Worm (Caenorhabditis elegans) whole organism, L1 larva: ENCODE measurements around the gene F11D11.6.

Experiments
- C16A3.4 ChIP-seq: fragments of 150-350 bp; optimal IDR thresholded peaks from 2 replicates; lab custom pipeline; 2014; ENCODE audit warnings: missing biosample characterization, missing genetic modification characterization
- F16B12.6 ChIP-seq: fragments of 150-350 bp; optimal IDR thresholded peaks from 2 replicates; lab custom pipeline; 2014; ENCODE audit warnings: missing biosample characterization, missing genetic modification characterization
- Y116A8C.19 ChIP-seq: sonication (generic microtip); optimal IDR thresholded peaks from 2 replicates; lab custom pipeline; 2016; ENCODE audit warnings: missing compliant biosample characterization, missing genetic modification characterization, borderline replicate concordance
- aly-2 ChIP-seq: fragments of 150-350 bp; optimal IDR thresholded peaks from 2 replicates; lab custom pipeline; 2014; ENCODE audit warnings: missing biosample characterization, missing genetic modification characterization
- blmp-1 ChIP-seq: fragments of 150-350 bp; optimal IDR thresholded peaks from 2 replicates; lab custom pipeline; 2014; ENCODE audit warnings: missing biosample characterization, missing genetic modification characterization
- ceh-63 ChIP-seq: fragments of 200-800 bp; sonication (Bioruptor generic); optimal IDR thresholded peaks from 2 replicates; lab custom pipeline; 2018; ENCODE audit warnings: mild to moderate bottlenecking, missing genetic modification characterization, missing compliant biosample characterization
- ceh-82 ChIP-seq, 3 experiments: fragments of 150-350 bp in 1 of 3; sonication (generic microtip) in 2 of 3; optimal IDR thresholded peaks; 2 replicates each; lab custom pipeline; 2014 to 2017; ENCODE audit warnings: missing biosample characterization in 3 of 3, missing genetic modification characterization in 3 of 3
- ceh-90 ChIP-seq: sonication (generic microtip); optimal IDR thresholded peaks from 2 replicates; lab custom pipeline; 2016; ENCODE audit warnings: missing genetic modification characterization, missing compliant biosample characterization
- dsc-1 ChIP-seq: sonication (generic microtip); optimal IDR thresholded peaks from 2 replicates; lab custom pipeline; 2016; ENCODE audit warnings: mild to moderate bottlenecking, missing genetic modification characterization, missing compliant biosample characterization
- efl-1 ChIP-seq, 4 experiments: fragments of 150-350 bp; optimal IDR thresholded peaks in 3 of 4; peaks in 1 of 4; 1 replicate in 1 of 4; 2 replicates in 3 of 4; lab custom pipeline; 2014; ENCODE audit warnings: missing biosample characterization in 2 of 4, missing genetic modification characterization in 2 of 4, missing genetic modification reagents in 2 of 4
- efl-3 ChIP-seq: fragments of 200-800 bp; sonication (Bioruptor generic); optimal IDR thresholded peaks from 2 replicates; lab custom pipeline; 2018; ENCODE audit warnings: mild to moderate bottlenecking, missing genetic modification characterization, missing compliant biosample characterization
- ets-5 ChIP-seq: fragments of 200-800 bp; sonication (Bioruptor generic); IDR thresholded peaks from 2 replicates; pipeline ENCODE4 v1.3.6; 2022; ENCODE audit warnings: missing genetic modification characterization, missing compliant biosample characterization
- fkh-10 ChIP-seq: sonication (generic microtip); optimal IDR thresholded peaks from 2 replicates; lab custom pipeline; 2017; ENCODE audit warnings: missing biosample characterization, missing genetic modification reagents, missing genetic modification characterization
- fkh-4 ChIP-seq: sonication (generic microtip); optimal IDR thresholded peaks from 2 replicates; lab custom pipeline; 2016; ENCODE audit warnings: missing compliant biosample characterization, missing genetic modification characterization, borderline replicate concordance
- fkh-8 ChIP-seq: sonication (generic microtip); optimal IDR thresholded peaks from 2 replicates; lab custom pipeline; 2016; ENCODE audit warnings: mild to moderate bottlenecking, missing genetic modification characterization, missing compliant biosample characterization
- hlh-17 ChIP-seq: fragments of 200-800 bp; sonication (Bioruptor generic); optimal IDR thresholded peaks from 2 replicates; lab custom pipeline; 2018; ENCODE audit warnings: missing genetic modification characterization, mild to moderate bottlenecking, missing compliant biosample characterization, moderate library complexity, borderline replicate concordance
- hpl-2 ChIP-seq: fragments of 150-350 bp; optimal IDR thresholded peaks from 2 replicates; lab custom pipeline; 2014; ENCODE audit warnings: missing biosample characterization, missing genetic modification reagents, missing genetic modification characterization
- irx-1 ChIP-seq: sonication (generic microtip); optimal IDR thresholded peaks from 2 replicates; lab custom pipeline; 2016; ENCODE audit warnings: missing genetic modification characterization, missing compliant biosample characterization
- isw-1 ChIP-seq: fragments of 200-800 bp; sonication (Bioruptor generic); IDR thresholded peaks from 2 replicates; pipeline ENCODE4 v1.3.6; 2022; ENCODE audit warnings: missing genetic modification characterization, missing compliant biosample characterization
- jun-1 ChIP-seq: fragments of 150-350 bp; optimal IDR thresholded peaks from 2 replicates; lab custom pipeline; 2014; ENCODE audit warnings: missing biosample characterization, missing genetic modification reagents, missing genetic modification characterization
- lin-14 ChIP-seq: fragments of 200-800 bp; sonication (Bioruptor generic); optimal IDR thresholded peaks from 2 replicates; lab custom pipeline; 2018; ENCODE audit warnings: mild to moderate bottlenecking, missing genetic modification characterization, moderate library complexity, missing compliant biosample characterization
- lin-35 ChIP-seq, 2 experiments: fragments of 150-350 bp; optimal IDR thresholded peaks; 2 replicates each; lab custom pipeline; 2014; ENCODE audit warnings: missing biosample characterization in 2 of 2, missing genetic modification characterization in 2 of 2, missing genetic modification reagents in 2 of 2
- lin-39 ChIP-seq: fragments of 150-350 bp; optimal IDR thresholded peaks from 2 replicates; lab custom pipeline; 2014; ENCODE audit warnings: missing biosample characterization, missing genetic modification reagents, missing genetic modification characterization
- lir-3 ChIP-seq: sonication (generic microtip); optimal IDR thresholded peaks from 2 replicates; lab custom pipeline; 2016; ENCODE audit warnings: mild to moderate bottlenecking, missing genetic modification characterization, moderate library complexity, missing compliant biosample characterization; ENCODE audit not compliant: poor library complexity
- lsy-2 ChIP-seq, 2 experiments: fragments of 150-350 bp; optimal IDR thresholded peaks; 2 replicates each; lab custom pipeline; 2014; ENCODE audit warnings: missing biosample characterization in 2 of 2, missing genetic modification characterization in 2 of 2
- mab-9 ChIP-seq: fragments of 200-800 bp; sonication (Bioruptor generic); IDR thresholded peaks from 2 replicates; pipeline ENCODE4 v1.3.6; 2022; ENCODE audit warnings: missing genetic modification reagents, missing genetic modification characterization, missing compliant biosample characterization
- mdl-1 ChIP-seq, 2 experiments: fragments of 150-350 bp; optimal IDR thresholded peaks; 2 replicates each; lab custom pipeline; 2014 to 2017; ENCODE audit warnings: missing biosample characterization in 2 of 2, missing genetic modification characterization in 2 of 2, inconsistent platforms in 1 of 2
- mep-1 ChIP-seq: fragments of 150-350 bp; optimal IDR thresholded peaks from 2 replicates; lab custom pipeline; 2014; ENCODE audit warnings: missing biosample characterization, missing genetic modification characterization
- nhr-11 ChIP-seq: fragments of 150-350 bp; optimal IDR thresholded peaks from 2 replicates; lab custom pipeline; 2014; ENCODE audit warnings: missing biosample characterization, missing genetic modification characterization
- nhr-12 ChIP-seq: sonication (generic microtip); optimal IDR thresholded peaks from 2 replicates; lab custom pipeline; 2017; ENCODE audit warnings: missing biosample characterization, missing genetic modification characterization
- nhr-19 ChIP-seq: fragments of 200-800 bp; sonication (Bioruptor generic); conservative IDR thresholded peaks from 2 replicates; pipeline ENCODE4 v1.3.6; 2022; ENCODE audit warnings: missing genetic modification characterization, missing compliant biosample characterization
- nhr-28 ChIP-seq: fragments of 150-350 bp; optimal IDR thresholded peaks from 2 replicates; lab custom pipeline; 2014; ENCODE audit warnings: missing biosample characterization, missing genetic modification characterization
- nhr-47 ChIP-seq: sonication (generic microtip); optimal IDR thresholded peaks from 2 replicates; lab custom pipeline; 2016; ENCODE audit warnings: mild to moderate bottlenecking, missing genetic modification characterization, moderate library complexity, missing compliant biosample characterization
- nhr-71 ChIP-seq: sonication (generic microtip); optimal IDR thresholded peaks from 2 replicates; lab custom pipeline; 2016; ENCODE audit warnings: mild to moderate bottlenecking, missing genetic modification characterization, moderate library complexity, missing compliant biosample characterization
- nhr-76 ChIP-seq: sonication (generic microtip); optimal IDR thresholded peaks from 2 replicates; lab custom pipeline; 2017; ENCODE audit warnings: missing biosample characterization, missing genetic modification characterization
- nhr-77 ChIP-seq: fragments of 150-350 bp; optimal IDR thresholded peaks from 2 replicates; lab custom pipeline; 2014; ENCODE audit warnings: missing biosample characterization, missing genetic modification characterization
- nhr-84 ChIP-seq: sonication (generic microtip); optimal IDR thresholded peaks from 2 replicates; lab custom pipeline; 2017; ENCODE audit warnings: missing biosample characterization, missing genetic modification characterization
- pax-3 ChIP-seq: fragments of 200-800 bp; sonication (Bioruptor generic); optimal IDR thresholded peaks from 2 replicates; lab custom pipeline; 2018; ENCODE audit warnings: mild to moderate bottlenecking, missing genetic modification characterization, moderate library complexity, missing compliant biosample characterization
- pqm-1 ChIP-seq: sonication (generic microtip); optimal IDR thresholded peaks from 3 replicates; lab custom pipeline; 2017; ENCODE audit warnings: missing biosample characterization, missing genetic modification characterization
- rnt-1 ChIP-seq: sonication (generic microtip); optimal IDR thresholded peaks from 2 replicates; lab custom pipeline; 2016; ENCODE audit warnings: mild to moderate bottlenecking, missing genetic modification characterization, moderate library complexity, missing compliant biosample characterization
- skn-1 ChIP-seq: fragments of 150-350 bp; optimal IDR thresholded peaks from 2 replicates; lab custom pipeline; 2014; ENCODE audit warnings: missing biosample characterization, missing genetic modification characterization
- snpc-4 ChIP-seq: fragments of 150-350 bp; optimal IDR thresholded peaks from 2 replicates; lab custom pipeline; 2014; ENCODE audit warnings: missing biosample characterization, missing genetic modification characterization
- snu-23 ChIP-seq: sonication (generic microtip); optimal IDR thresholded peaks from 2 replicates; lab custom pipeline; 2016; ENCODE audit warnings: missing genetic modification characterization, missing compliant biosample characterization
- sup-37 ChIP-seq: fragments of 200-800 bp; sonication (Bioruptor generic); optimal IDR thresholded peaks from 2 replicates; lab custom pipeline; 2018; ENCODE audit warnings: mild to moderate bottlenecking, missing genetic modification characterization, missing compliant biosample characterization
- tlp-1 ChIP-seq: fragments of 150-350 bp; optimal IDR thresholded peaks from 2 replicates; lab custom pipeline; 2014; ENCODE audit warnings: missing biosample characterization, missing genetic modification characterization
- unc-62 ChIP-seq: fragments of 150-350 bp; optimal IDR thresholded peaks from 2 replicates; lab custom pipeline; 2014; ENCODE audit warnings: missing biosample characterization, missing genetic modification reagents, missing genetic modification characterization
- unc-86 ChIP-seq: sonication (generic microtip); optimal IDR thresholded peaks from 2 replicates; lab custom pipeline; 2016; ENCODE audit warnings: missing genetic modification characterization, missing compliant biosample characterization
- xbp-1 ChIP-seq: sonication (generic microtip); optimal IDR thresholded peaks from 2 replicates; lab custom pipeline; 2016; ENCODE audit warnings: missing genetic modification characterization, missing compliant biosample characterization
- zag-1 ChIP-seq: fragments of 150-350 bp; optimal IDR thresholded peaks from 2 replicates; lab custom pipeline; 2014; ENCODE audit warnings: missing biosample characterization, missing genetic modification characterization
- ztf-4 ChIP-seq: fragments of 150-350 bp; optimal IDR thresholded peaks from 2 replicates; lab custom pipeline; 2014; ENCODE audit warnings: missing biosample characterization, missing genetic modification characterization

F11D11.6 gene

ce11 chrV:18723604-18724003, 29.3 kb downstream of the F11D11.6 start (continued):
- TF ChIP-seq sup-37 (no peak), mdl-1 (tag; optimal IDR thresholded peaks at IDR 0.05; lab: Kevin White, UChicago) (peak in 1 of 2 experiments; percentile 66), nhr-76 (tag; lab: Kevin White, UChicago) (no peak), hpl-2 (GFP tag; lab: Kevin White, UChicago) (no peak), lir-3 (tag; lab: Kevin White, UChicago) (no peak), tlp-1 (no peak), nhr-71 (tag; lab: Kevin White, UChicago) (peak; percentile 95), xbp-1 (tag; lab: Kevin White, UChicago) (peak; percentile 87), mep-1 (peak; percentile 96), F16B12.6 (tag; lab: Kevin White, UChicago) (peak; percentile 58), fkh-10 (no peak), efl-1 (optimal IDR thresholded peaks at IDR 0.05; lab: Kevin White, UChicago) (peak; percentile 78 to 86), efl-1 (GFP tag; optimal IDR thresholded peaks at IDR 0.05 in 1 of 2; lab: Kevin White, UChicago) (peak; percentile 79 to 98), nhr-77 (tag; lab: Kevin White, UChicago) (peak; percentile 64), ceh-63 (GFP tag; lab: Kevin White, UChicago) (peak; percentile 39), Y116A8C.19 (no peak), nhr-84 (tag; lab: Kevin White, UChicago) (no peak), ceh-90 (peak; percentile 13), nhr-28 (no peak), ceh-82 (tag; optimal IDR thresholded peaks at IDR 0.05; lab: Kevin White, UChicago) (peak; percentile 75 to 90 (median 85)), nhr-47 (tag; lab: Kevin White, UChicago) (peak; percentile 95), pax-3 (tag; lab: Kevin White, UChicago) (no peak), nhr-11 (tag; lab: Kevin White, UChicago) (peak; percentile 68), efl-3 (GFP tag; lab: Kevin White, UChicago) (no peak), aly-2 (tag; lab: Kevin White, UChicago) (no peak), fkh-8 (no peak), rnt-1 (tag; lab: Kevin White, UChicago) (no peak), mab-9 (GFP tag; lab: Robert Waterston, UW) (no peak), unc-62 (no peak), isw-1 (GFP tag; lab: Robert Waterston, UW) (peak; percentile 64), lin-14 (GFP tag; lab: Kevin White, UChicago) (no peak), jun-1 (tag; lab: Kevin White, UChicago) (peak; percentile 70), ets-5 (GFP tag; lab: Robert Waterston, UW) (no peak), blmp-1 (tag; lab: Kevin White, UChicago) (peak; percentile 11), pqm-1 (tag; lab: Kevin White, UChicago) (no peak), skn-1 (tag; lab: Kevin White, UChicago) (peak; percentile 64), lin-39 (tag; lab: Kevin White, UChicago) (peak; percentile 30), snu-23 (GFP tag; lab: Kevin White, UChicago) (peak; percentile 94), C16A3.4 (peak; percentile 47), hlh-17 (GFP tag; lab: Kevin White, UChicago) (no peak), unc-86 (tag; lab: Kevin White, UChicago) (peak; percentile 86), nhr-19 (peak; percentile 90), zag-1 (tag; lab: Kevin White, UChicago) (peak; percentile 5), fkh-4 (tag; lab: Kevin White, UChicago) (no peak), snpc-4 (tag; lab: Kevin White, UChicago) (peak; percentile 86), nhr-12 (no peak), dsc-1 (tag; lab: Kevin White, UChicago) (peak; percentile 81), lsy-2 (tag; optimal IDR thresholded peaks at IDR 0.05; lab: Kevin White, UChicago) (peak; percentile 90 to 92), irx-1 (tag; lab: Kevin White, UChicago) (peak; percentile 76), ztf-4 (tag; lab: Kevin White, UChicago) (no peak), lin-35 (GFP tag; optimal IDR thresholded peaks at IDR 0.05; lab: Kevin White, UChicago) (peak; percentile 70 to 89)
